Worm (Caenorhabditis elegans) whole organism, young adult: Measurements from ENCODE around the gene F11E6.8.

Experiments
- ama-1 ChIP-seq, 3 experiments: fragments of 150-350 bp in 1 of 3; sonication (generic microtip) in 2 of 3; optimal IDR thresholded peaks; 2 replicates each; lab custom pipeline; 2014 to 2018; ENCODE audit warnings: missing biosample characterization in 2 of 3, missing genetic modification characterization in 2 of 3, missing genetic modification reagents in 2 of 3
- aptf-2 ChIP-seq: fragments of 200-800 bp; sonication (Bioruptor generic); conservative IDR thresholded peaks from 2 replicates; pipeline ENCODE4 v1.3.6; 2022; ENCODE audit warnings: missing genetic modification reagents, missing genetic modification characterization, missing compliant biosample characterization
- ets-4 ChIP-seq: fragments of 200-800 bp; sonication (Bioruptor generic); optimal IDR thresholded peaks from 2 replicates; lab custom pipeline; 2018; ENCODE audit warnings: mild to moderate bottlenecking, missing genetic modification characterization, missing compliant biosample characterization
- fkh-3 ChIP-seq: sonication (generic microtip); optimal IDR thresholded peaks from 2 replicates; lab custom pipeline; 2016; ENCODE audit warnings: mild to moderate bottlenecking, missing genetic modification characterization, missing compliant biosample characterization
- lin-40 ChIP-seq: sonication (generic microtip); optimal IDR thresholded peaks from 2 replicates; lab custom pipeline; 2016; ENCODE audit warnings: missing genetic modification characterization, mild to moderate bottlenecking, missing compliant biosample characterization, missing genotype, missing genetic modification reagents
- nhr-80 ChIP-seq: sonication (generic microtip); optimal IDR thresholded peaks from 2 replicates; lab custom pipeline; 2016; ENCODE audit warnings: missing genetic modification characterization, missing compliant biosample characterization
- nhr-90 ChIP-seq: sonication (generic microtip); optimal IDR thresholded peaks from 2 replicates; lab custom pipeline; 2016; ENCODE audit warnings: missing genotype, mild to moderate bottlenecking, missing genetic modification characterization, missing compliant biosample characterization
- unc-62 ChIP-seq: fragments of 150-350 bp; optimal IDR thresholded peaks from 2 replicates; lab custom pipeline; 2014; ENCODE audit warnings: missing biosample characterization, missing genetic modification reagents, missing genetic modification characterization
- ztf-6 ChIP-seq: fragments of 200-800 bp; sonication (Bioruptor generic); IDR thresholded peaks from 2 replicates; pipeline ENCODE4 v1.3.6; 2022; ENCODE audit warnings: missing genetic modification reagents, missing genetic modification characterization, missing compliant biosample characterization

DNA sequence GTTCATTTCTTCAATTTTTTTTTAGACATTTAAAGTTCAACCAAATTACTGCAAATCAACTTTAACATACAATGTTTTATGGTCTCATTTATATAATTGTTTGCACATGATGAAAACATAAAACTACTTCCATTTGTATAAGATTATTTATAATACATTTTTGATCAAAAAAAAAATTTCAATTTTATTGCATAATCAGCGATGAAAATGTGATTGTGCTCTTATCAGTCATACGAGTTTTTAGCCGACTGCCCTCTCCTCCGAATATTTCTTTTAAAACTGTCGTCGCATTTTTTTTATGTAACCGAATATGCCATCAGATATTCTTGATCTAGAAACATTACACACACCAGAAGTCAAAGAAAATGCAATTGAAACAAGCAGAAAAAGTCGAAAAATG is 9.9 kb downstream of the F11E6.8 start, which contains the start of gene F08A7.1:
- no peak for TF ChIP-seq fkh-3 (tag; lab: Kevin White, UChicago)
- no peak for TF ChIP-seq aptf-2 (GFP tag; lab: Robert Waterston, UW)
- no peak for TF ChIP-seq ztf-6 (GFP tag; lab: Robert Waterston, UW)
- no peak for TF ChIP-seq ets-4
- no peak for TF ChIP-seq unc-62 (GFP tag; lab: Kevin White, UChicago)
- TF ChIP-seq lin-40 (tag; lab: Kevin White, UChicago) = no peak
- TF ChIP-seq nhr-90 = no peak
- TF ChIP-seq nhr-80 (tag; lab: Kevin White, UChicago) = peak; percentile 52
- no peak for TF ChIP-seq ama-1 (optimal IDR thresholded peaks at IDR 0.05; lab: Kevin White, UChicago)
- TF ChIP-seq ama-1 (GFP tag; optimal IDR thresholded peaks at IDR 0.05; lab: Kevin White, UChicago) = no peak
